Worm (Caenorhabditis elegans) whole organism, young adult: ENCODE measurements around the gene osm-8.

Experiments used
- C17E4.6 ChIP-seq: fragments of 200-800 bp; sonication (Bioruptor generic); IDR thresholded peaks from 2 replicates; pipeline ENCODE4 v1.3.6; 2022; ENCODE audit warnings: missing genetic modification reagents, missing genetic modification characterization, missing compliant biosample characterization
- D2030.7 ChIP-seq: fragments of 200-800 bp; sonication (Bioruptor generic); IDR thresholded peaks from 2 replicates; pipeline ENCODE4 v1.3.6; 2022; ENCODE audit warnings: missing genetic modification reagents, missing genetic modification characterization, missing compliant biosample characterization
- F22D6.2 ChIP-seq: sonication (generic microtip); optimal IDR thresholded peaks from 2 replicates; lab custom pipeline; 2016; ENCODE audit warnings: mild to moderate bottlenecking, missing genetic modification characterization, missing compliant biosample characterization
- F33H1.4 ChIP-seq: fragments of 200-800 bp; sonication (Bioruptor generic); IDR thresholded peaks from 2 replicates; pipeline ENCODE4 v1.3.6; 2022; ENCODE audit warnings: missing genetic modification reagents, missing genetic modification characterization, missing compliant biosample characterization
- F52B5.7 ChIP-seq: sonication (generic microtip); optimal IDR thresholded peaks from 2 replicates; lab custom pipeline; 2016; ENCODE audit warnings: mild to moderate bottlenecking, missing genetic modification characterization, missing compliant biosample characterization
- T26A5.8 ChIP-seq: sonication (generic microtip); optimal IDR thresholded peaks from 2 replicates; lab custom pipeline; 2016; ENCODE audit warnings: missing genetic modification characterization, missing compliant biosample characterization
- Y79H2A.3 ChIP-seq: fragments of 200-800 bp; sonication (Bioruptor generic); conservative IDR thresholded peaks from 2 replicates; pipeline ENCODE4 v1.3.6; 2022; ENCODE audit warnings: missing genetic modification reagents, missing genetic modification characterization, missing compliant biosample characterization
- athp-1 ChIP-seq: sonication (generic microtip); optimal IDR thresholded peaks from 2 replicates; lab custom pipeline; 2017; ENCODE audit warnings: mild to moderate bottlenecking, missing genetic modification characterization, missing compliant biosample characterization
- attf-5 ChIP-seq: fragments of 200-800 bp; sonication (Bioruptor generic); optimal IDR thresholded peaks from 2 replicates; lab custom pipeline; 2018; ENCODE audit warnings: mild to moderate bottlenecking, missing genetic modification characterization, missing compliant biosample characterization
- ccch-3 ChIP-seq: fragments of 200-800 bp; sonication (Bioruptor generic); optimal IDR thresholded peaks from 2 replicates; lab custom pipeline; 2018; ENCODE audit warnings: mild to moderate bottlenecking, missing genetic modification characterization, missing compliant biosample characterization
- cebp-1 ChIP-seq, 2 experiments: fragments of 200-800 bp in 1 of 2; sonication (Bioruptor generic) in 1 of 2; sonication (generic microtip) in 1 of 2; IDR thresholded peaks in 1 of 2; optimal IDR thresholded peaks in 1 of 2; 2 replicates each; pipeline versions ENCODE4 v1.3.6 to Lab custom; 2017 to 2022; ENCODE audit warnings: missing compliant biosample characterization in 2 of 2, missing genetic modification characterization in 2 of 2, mild to moderate bottlenecking in 1 of 2, missing genetic modification reagents in 1 of 2, moderate library complexity in 1 of 2
- cebp-2 ChIP-seq: fragments of 200-800 bp; sonication (Bioruptor generic); IDR thresholded peaks from 2 replicates; pipeline ENCODE4 v1.3.6; 2022; ENCODE audit warnings: missing genetic modification characterization, missing compliant biosample characterization
- ceh-27 ChIP-seq: fragments of 200-800 bp; sonication (Bioruptor generic); optimal IDR thresholded peaks from 2 replicates; lab custom pipeline; 2018; ENCODE audit warnings: mild to moderate bottlenecking, missing genetic modification characterization, moderate library complexity, missing compliant biosample characterization
- ceh-40 ChIP-seq: fragments of 200-800 bp; sonication (Bioruptor generic); IDR thresholded peaks from 2 replicates; pipeline ENCODE4 v1.3.6; 2022; ENCODE audit warnings: missing genetic modification characterization, missing compliant biosample characterization
- chd-7 ChIP-seq: sonication (generic microtip); optimal IDR thresholded peaks from 2 replicates; lab custom pipeline; 2016; ENCODE audit warnings: mild to moderate bottlenecking, missing genetic modification characterization, moderate library complexity, missing compliant biosample characterization
- dox-1 ChIP-seq: fragments of 200-800 bp; sonication (Bioruptor generic); IDR thresholded peaks from 2 replicates; pipeline ENCODE4 v1.3.6; 2022; ENCODE audit warnings: missing genetic modification reagents, missing genetic modification characterization, missing compliant biosample characterization
- egl-18 ChIP-seq: fragments of 200-800 bp; sonication (Bioruptor generic); IDR thresholded peaks from 2 replicates; pipeline ENCODE4 v1.3.6; 2022; ENCODE audit warnings: missing genetic modification reagents, missing genetic modification characterization, missing compliant biosample characterization
- egl-44 ChIP-seq: fragments of 200-800 bp; sonication (Bioruptor generic); IDR thresholded peaks from 2 replicates; pipeline ENCODE4 v1.3.6; 2022; ENCODE audit warnings: missing genetic modification reagents, missing genetic modification characterization, missing compliant biosample characterization
- ets-4 ChIP-seq: fragments of 200-800 bp; sonication (Bioruptor generic); optimal IDR thresholded peaks from 2 replicates; lab custom pipeline; 2018; ENCODE audit warnings: mild to moderate bottlenecking, missing genetic modification characterization, missing compliant biosample characterization
- gei-17 ChIP-seq: fragments of 200-800 bp; sonication (Bioruptor generic); optimal IDR thresholded peaks from 2 replicates; lab custom pipeline; 2018; ENCODE audit warnings: mild to moderate bottlenecking, missing genetic modification characterization, missing compliant biosample characterization
- him-1 ChIP-seq: sonication (generic microtip); optimal IDR thresholded peaks from 2 replicates; lab custom pipeline; 2016; ENCODE audit warnings: missing genotype, missing genetic modification reagents, missing genetic modification characterization, missing compliant biosample characterization
- lag-1 ChIP-seq: fragments of 200-800 bp; sonication (Bioruptor generic); IDR thresholded peaks from 2 replicates; pipeline ENCODE4 v1.3.6; 2022; ENCODE audit warnings: missing genetic modification reagents, missing genetic modification characterization, missing compliant biosample characterization
- let-526 ChIP-seq: fragments of 200-800 bp; sonication (Bioruptor generic); IDR thresholded peaks from 2 replicates; pipeline ENCODE4 v1.3.6; 2022; ENCODE audit warnings: missing genetic modification reagents, missing genetic modification characterization, missing compliant biosample characterization
- lin-40 ChIP-seq: sonication (generic microtip); optimal IDR thresholded peaks from 2 replicates; lab custom pipeline; 2016; ENCODE audit warnings: missing genetic modification characterization, mild to moderate bottlenecking, missing compliant biosample characterization, missing genotype, missing genetic modification reagents
- lsl-1 ChIP-seq: fragments of 200-800 bp; sonication (Bioruptor generic); optimal IDR thresholded peaks from 2 replicates; lab custom pipeline; 2018; ENCODE audit warnings: mild to moderate bottlenecking, missing genetic modification characterization, moderate library complexity, missing compliant biosample characterization
- madf-10 ChIP-seq: sonication (generic microtip); optimal IDR thresholded peaks from 2 replicates; lab custom pipeline; 2016; ENCODE audit warnings: mild to moderate bottlenecking, missing genetic modification characterization, missing compliant biosample characterization
- madf-3 ChIP-seq: fragments of 200-800 bp; sonication (Bioruptor generic); IDR thresholded peaks from 2 replicates; pipeline ENCODE4 v1.3.6; 2022; ENCODE audit warnings: missing genetic modification reagents, missing genetic modification characterization, missing compliant biosample characterization
- mel-28 ChIP-seq: sonication (generic microtip); optimal IDR thresholded peaks from 2 replicates; lab custom pipeline; 2016; ENCODE audit warnings: borderline replicate concordance, mild to moderate bottlenecking, missing genetic modification characterization, missing compliant biosample characterization
- nfya-2 ChIP-seq: fragments of 200-800 bp; sonication (Bioruptor generic); IDR thresholded peaks from 2 replicates; pipeline ENCODE4 v1.3.6; 2022; ENCODE audit warnings: missing genetic modification reagents, missing genetic modification characterization, missing compliant biosample characterization
- nfyb-1 ChIP-seq: fragments of 200-800 bp; sonication (Bioruptor generic); IDR thresholded peaks from 2 replicates; pipeline ENCODE4 v1.3.6; 2022; ENCODE audit warnings: missing genetic modification reagents, missing genetic modification characterization, missing compliant biosample characterization
- nhr-120 ChIP-seq: fragments of 200-800 bp; sonication (Bioruptor generic); IDR thresholded peaks from 2 replicates; pipeline ENCODE4 v1.3.6; 2022; ENCODE audit warnings: missing genetic modification characterization, missing compliant biosample characterization
- nhr-179 ChIP-seq: sonication (generic microtip); optimal IDR thresholded peaks from 2 replicates; lab custom pipeline; 2016; ENCODE audit warnings: mild to moderate bottlenecking, missing genetic modification characterization, missing compliant biosample characterization
- nhr-27 ChIP-seq: fragments of 200-800 bp; sonication (Bioruptor generic); optimal IDR thresholded peaks from 2 replicates; lab custom pipeline; 2018; ENCODE audit warnings: mild to moderate bottlenecking, missing genetic modification characterization, moderate library complexity, missing compliant biosample characterization
- nhr-80 ChIP-seq: sonication (generic microtip); optimal IDR thresholded peaks from 2 replicates; lab custom pipeline; 2016; ENCODE audit warnings: missing genetic modification characterization, missing compliant biosample characterization
- pha-4 ChIP-seq: fragments of 150-350 bp; sonication (generic microtip); optimal IDR thresholded peaks from 2 replicates; lab custom pipeline; 2014; ENCODE audit warnings: missing biosample characterization, missing genetic modification reagents, missing genetic modification characterization
- repo-1 ChIP-seq: sonication (generic microtip); optimal IDR thresholded peaks from 2 replicates; lab custom pipeline; 2017; ENCODE audit warnings: mild to moderate bottlenecking, missing genetic modification characterization, missing compliant biosample characterization
- snpc-4 ChIP-seq, 5 experiments: fragments of 150-350 bp in 1 of 5; sonication (generic microtip) in 4 of 5; optimal IDR thresholded peaks; 2 replicates each; lab custom pipeline; 2014 to 2018; ENCODE audit warnings: missing genetic modification characterization in 5 of 5, missing biosample characterization in 3 of 5, antibody characterized with exemption in 2 of 5, mild to moderate bottlenecking in 2 of 5, missing compliant biosample characterization in 2 of 5, missing genotype in 2 of 5, moderate library complexity in 2 of 5, missing genetic modification reagents in 1 of 5
- somi-1 ChIP-seq: fragments of 200-800 bp; sonication (Bioruptor generic); optimal IDR thresholded peaks from 2 replicates; lab custom pipeline; 2018; ENCODE audit warnings: mild to moderate bottlenecking, missing genetic modification characterization, missing compliant biosample characterization
- tbx-9 ChIP-seq: sonication (generic microtip); optimal IDR thresholded peaks from 2 replicates; lab custom pipeline; 2016; ENCODE audit warnings: borderline replicate concordance, missing genetic modification characterization, inconsistent platforms, missing compliant biosample characterization
- unc-62 ChIP-seq: fragments of 150-350 bp; optimal IDR thresholded peaks from 2 replicates; lab custom pipeline; 2014; ENCODE audit warnings: missing biosample characterization, missing genetic modification reagents, missing genetic modification characterization
- xnd-1 ChIP-seq: sonication (generic microtip); optimal IDR thresholded peaks from 2 replicates; lab custom pipeline; 2016; ENCODE audit warnings: missing genotype, missing genetic modification reagents, missing genetic modification characterization, missing compliant biosample characterization
- ztf-25 ChIP-seq: fragments of 200-800 bp; sonication (Bioruptor generic); IDR thresholded peaks from 2 replicates; pipeline ENCODE4 v1.3.6; 2022; ENCODE audit warnings: missing genetic modification reagents, missing genetic modification characterization, missing compliant biosample characterization

osm-8 gene

ce11 chrII:7561494-7561893 lies 43.7 kb downstream of the osm-8 start, which contains the start of the genes ZK1290.11 and ZK1290.1:
ZK1290.11 (minus strand) TSS chrII:7561594.
ZK1290.1 (plus strand) TSS chrII:7561764.
- TF ChIP-seq ceh-27 (GFP tag; lab: Kevin White, UChicago) (no peak), T26A5.8 (tag; lab: Kevin White, UChicago) (no peak), nhr-27 (tag; lab: Kevin White, UChicago) (no peak), snpc-4 (GFP tag; optimal IDR thresholded peaks at IDR 0.05; lab: Kevin White, UChicago) (no peak), snpc-4 (tag; optimal IDR thresholded peaks at IDR 0.05; lab: Kevin White, UChicago) (no peak), nfyb-1 (GFP tag; lab: Robert Waterston, UW) (no peak), F52B5.7 (tag; lab: Kevin White, UChicago) (no peak), F22D6.2 (tag; lab: Kevin White, UChicago) (no peak)

ce11 chrII:7560844-7561243 lies 44.4 kb downstream of the osm-8 start:
- TF ChIP-seq lin-40 (tag; lab: Kevin White, UChicago), result no peak
- no peak for TF ChIP-seq somi-1 (GFP tag; lab: Kevin White, UChicago)
- TF ChIP-seq D2030.7 (GFP tag; lab: Robert Waterston, UW), result no peak
- TF ChIP-seq C17E4.6 (GFP tag; lab: Robert Waterston, UW), result no peak
- TF ChIP-seq tbx-9 (tag; lab: Kevin White, UChicago), result no peak
- no peak for TF ChIP-seq lsl-1 (GFP tag; lab: Kevin White, UChicago)
- TF ChIP-seq gei-17 (GFP tag; lab: Kevin White, UChicago), result no peak
- no peak for TF ChIP-seq chd-7 (tag; lab: Kevin White, UChicago)
- no peak for TF ChIP-seq egl-18 (GFP tag; lab: Robert Waterston, UW)
- no peak for TF ChIP-seq repo-1 (tag; lab: Kevin White, UChicago)
- no peak for TF ChIP-seq ets-4 (GFP tag; lab: Kevin White, UChicago)
- no peak for TF ChIP-seq him-1 (tag; lab: Kevin White, UChicago)
- TF ChIP-seq Y79H2A.3 (GFP tag; lab: Robert Waterston, UW), result no peak
- no peak for TF ChIP-seq F33H1.4 (GFP tag; lab: Robert Waterston, UW)
- no peak for TF ChIP-seq lag-1 (GFP tag; lab: Robert Waterston, UW)

- TF ChIP-seq madf-10 (tag; lab: Kevin White, UChicago), result no peak
- no peak for TF ChIP-seq nhr-80 (tag; lab: Kevin White, UChicago)
- no peak for TF ChIP-seq mel-28 (tag; lab: Kevin White, UChicago)
Observed at ce11 chrII:7558864-7559263, 46.3 kb downstream of the osm-8 start.

ce11 chrII:7557981-7558380 lies 47.2 kb downstream of the osm-8 start:
- TF ChIP-seq nhr-80 (tag; lab: Kevin White, UChicago) (peak; percentile 89), nhr-179 (tag; lab: Kevin White, UChicago) (no peak), unc-62 (GFP tag; lab: Kevin White, UChicago) (peak; percentile 21), cebp-1 (GFP tag; IDR thresholded peaks at IDR 0.05; lab: Robert Waterston, UW) (no peak), cebp-1 (tag; optimal IDR thresholded peaks at IDR 0.05; lab: Kevin White, UChicago) (no peak)
- TF ChIP-seq, all 124 proteins: peak for 2

- TF ChIP-seq nhr-120 (GFP tag; lab: Robert Waterston, UW) (no peak), nfya-2 (no peak), let-526 (no peak), ceh-40 (GFP tag; lab: Robert Waterston, UW) (no peak), madf-3 (GFP tag; lab: Robert Waterston, UW) (no peak), dox-1 (GFP tag; lab: Robert Waterston, UW) (no peak), athp-1 (tag; lab: Kevin White, UChicago) (no peak), xnd-1 (no peak), cebp-2 (no peak), pha-4 (no peak), lag-1 (GFP tag; lab: Robert Waterston, UW) (no peak), attf-5 (GFP tag; lab: Kevin White, UChicago) (no peak), ztf-25 (GFP tag; lab: Robert Waterston, UW) (no peak), egl-44 (GFP tag; lab: Robert Waterston, UW) (no peak), snpc-4 (GFP tag; optimal IDR thresholded peaks at IDR 0.05; lab: Kevin White, UChicago) (no peak), snpc-4 (tag; optimal IDR thresholded peaks at IDR 0.05; lab: Kevin White, UChicago) (no peak), ccch-3 (GFP tag; lab: Kevin White, UChicago) (no peak)
Observed at ce11 chrII:7555454-7555853, 49.8 kb downstream of the osm-8 start, which contains the start of gene ZK1290.14. ZK1290.14 (minus strand) TSS chrII:7555592.
